Worm (Caenorhabditis elegans) whole organism, early embryonic: ENCODE results near the gene nlp-46.

Experiments used
- F13C5.2 ChIP-seq: sonication (generic microtip); optimal IDR thresholded peaks from 2 replicates; lab custom pipeline; 2017; ENCODE audit warnings: mild to moderate bottlenecking, missing genetic modification characterization, inconsistent platforms, missing compliant biosample characterization
- aly-1 ChIP-seq: sonication (generic microtip); optimal IDR thresholded peaks from 2 replicates; lab custom pipeline; 2016; ENCODE audit warnings: missing genetic modification characterization, missing compliant biosample characterization
- ama-1 ChIP-seq: fragments of 150-350 bp; optimal IDR thresholded peaks from 2 replicates; lab custom pipeline; 2014
- ceh-13 ChIP-seq: fragments of 200-800 bp; sonication (Bioruptor generic); optimal IDR thresholded peaks from 2 replicates; lab custom pipeline; 2018; ENCODE audit warnings: mild to moderate bottlenecking, missing genetic modification characterization, missing compliant biosample characterization
- ceh-36 ChIP-seq: sonication (generic microtip); optimal IDR thresholded peaks from 2 replicates; lab custom pipeline; 2016; ENCODE audit warnings: missing genetic modification characterization, inconsistent platforms, missing compliant biosample characterization
- flt-1 ChIP-seq: fragments of 200-800 bp; sonication (Bioruptor generic); IDR thresholded peaks from 2 replicates; pipeline ENCODE4 v1.3.6; 2022; ENCODE audit warnings: missing genetic modification characterization, missing compliant biosample characterization
- hmbx-1 ChIP-seq: sonication (generic microtip); optimal IDR thresholded peaks from 2 replicates; lab custom pipeline; 2016; ENCODE audit warnings: mild to moderate bottlenecking, missing genetic modification characterization, missing compliant biosample characterization
- pes-1 ChIP-seq: fragments of 200-800 bp; sonication (Bioruptor generic); IDR thresholded peaks from 2 replicates; pipeline ENCODE4 v1.3.6; 2022; ENCODE audit warnings: missing genetic modification reagents, missing genetic modification characterization, missing compliant biosample characterization
- tra-4 ChIP-seq: sonication (generic microtip); optimal IDR thresholded peaks from 2 replicates; lab custom pipeline; 2017; ENCODE audit warnings: missing genetic modification characterization, missing compliant biosample characterization

DNA sequence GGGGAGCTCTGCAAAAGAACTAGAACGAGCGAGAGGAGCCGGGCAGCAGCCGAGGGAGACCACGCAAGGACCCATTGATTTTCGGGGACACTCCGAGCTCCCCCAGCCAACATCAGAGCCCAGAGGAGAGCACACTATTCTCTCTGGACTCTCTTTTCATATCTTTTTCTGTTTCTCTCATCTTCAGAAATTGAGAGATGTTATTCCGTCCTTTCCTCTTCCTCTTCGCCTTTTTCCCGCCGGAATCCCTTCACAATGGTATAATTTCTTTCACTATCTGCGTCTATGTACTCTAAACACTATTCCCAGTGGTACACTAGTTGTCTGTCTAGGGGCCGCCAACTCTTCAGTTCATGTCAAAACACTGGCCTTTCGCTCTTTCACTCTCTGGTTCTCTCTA lies 40.7 kb downstream of the nlp-46 start:
- no peak for TF ChIP-seq ama-1 (lab: Kevin White, UChicago)
- TF ChIP-seq F13C5.2 (tag; lab: Kevin White, UChicago) = no peak
- TF ChIP-seq ceh-36 (tag; lab: Kevin White, UChicago) = no peak
- TF ChIP-seq hmbx-1 (tag; lab: Kevin White, UChicago) = no peak
- TF ChIP-seq pes-1 (GFP tag; lab: Robert Waterston, UW) = no peak
- TF ChIP-seq flt-1 (GFP tag; lab: Robert Waterston, UW) = no peak
- TF ChIP-seq tra-4 (tag; lab: Kevin White, UChicago) = no peak
- no peak for TF ChIP-seq aly-1
- no peak for TF ChIP-seq ceh-13 (GFP tag; lab: Kevin White, UChicago)
